Worm (Caenorhabditis elegans) whole organism, L3 larva: ENCODE results near the gene clec-186.

Experiments used
- aly-2 ChIP-seq: fragments of 150-350 bp; optimal IDR thresholded peaks from 2 replicates; lab custom pipeline; 2014; ENCODE audit warnings: missing biosample characterization, missing genetic modification characterization
- ama-1 ChIP-seq: fragments of 150-350 bp; optimal IDR thresholded peaks from 2 replicates; lab custom pipeline; 2018
- ceh-16 ChIP-seq: sonication (generic microtip); optimal IDR thresholded peaks from 2 replicates; lab custom pipeline; 2017; ENCODE audit warnings: missing biosample characterization, missing genetic modification characterization
- ceh-28 ChIP-seq: fragments of 150-350 bp; optimal IDR thresholded peaks from 2 replicates; lab custom pipeline; 2014; ENCODE audit warnings: missing biosample characterization, missing genetic modification reagents, missing genetic modification characterization
- egl-27 ChIP-seq: sonication (generic microtip); optimal IDR thresholded peaks from 4 replicates; lab custom pipeline; 2017; ENCODE audit warnings: missing biosample characterization, missing genetic modification reagents, missing genetic modification characterization
- egl-5 ChIP-seq: fragments of 150-350 bp; optimal IDR thresholded peaks from 2 replicates; lab custom pipeline; 2017; ENCODE audit warnings: missing biosample characterization, missing genetic modification reagents, missing genetic modification characterization, inconsistent platforms
- elt-1 ChIP-seq: fragments of 150-350 bp; optimal IDR thresholded peaks from 2 replicates; lab custom pipeline; 2014; ENCODE audit warnings: missing biosample characterization, missing genetic modification characterization
- elt-2 ChIP-seq: sonication (generic microtip); optimal IDR thresholded peaks from 2 replicates; lab custom pipeline; 2016; ENCODE audit warnings: missing genetic modification reagents, mild to moderate bottlenecking, missing genetic modification characterization, missing compliant biosample characterization
- elt-3 ChIP-seq, 3 experiments: fragments of 150-350 bp in 1 of 3; sonication (generic microtip) in 2 of 3; optimal IDR thresholded peaks; 2 replicates in 2 of 3; 4 replicates in 1 of 3; lab custom pipeline; 2014 to 2017; ENCODE audit warnings: missing biosample characterization in 3 of 3, missing genetic modification characterization in 3 of 3
- eor-1 ChIP-seq, 2 experiments: fragments of 150-350 bp; optimal IDR thresholded peaks; 2 replicates each; lab custom pipeline; 2014 to 2018; ENCODE audit warnings: missing biosample characterization in 2 of 2, missing genetic modification characterization in 2 of 2
- fkh-10 ChIP-seq: sonication (generic microtip); optimal IDR thresholded peaks from 2 replicates; lab custom pipeline; 2017; ENCODE audit warnings: missing biosample characterization, missing genetic modification reagents, missing genetic modification characterization
- fkh-2 ChIP-seq: fragments of 150-350 bp; optimal IDR thresholded peaks from 2 replicates; lab custom pipeline; 2014; ENCODE audit warnings: missing biosample characterization, missing genetic modification reagents, missing genetic modification characterization
- hmg-11 ChIP-seq: sonication (generic microtip); optimal IDR thresholded peaks from 2 replicates; lab custom pipeline; 2016; ENCODE audit warnings: missing genetic modification characterization, missing compliant biosample characterization
- jun-1 ChIP-seq: fragments of 150-350 bp; optimal IDR thresholded peaks from 2 replicates; lab custom pipeline; 2014; ENCODE audit warnings: missing biosample characterization, missing genetic modification reagents, missing genetic modification characterization
- lin-39 ChIP-seq: fragments of 150-350 bp; optimal IDR thresholded peaks from 2 replicates; lab custom pipeline; 2018; ENCODE audit warnings: missing biosample characterization, missing genetic modification reagents, missing genetic modification characterization
- mdl-1 ChIP-seq: fragments of 150-350 bp; optimal IDR thresholded peaks from 2 replicates; lab custom pipeline; 2014; ENCODE audit warnings: missing biosample characterization, missing genetic modification characterization
- nhr-237 ChIP-seq: fragments of 150-350 bp; optimal IDR thresholded peaks from 2 replicates; lab custom pipeline; 2014; ENCODE audit warnings: missing biosample characterization, missing genetic modification characterization
- nhr-43 ChIP-seq: sonication (generic microtip); optimal IDR thresholded peaks from 2 replicates; lab custom pipeline; 2016; ENCODE audit warnings: mild to moderate bottlenecking, missing genetic modification characterization, missing compliant biosample characterization; ENCODE audit not compliant: poor library complexity, severe bottlenecking
- nhr-67 ChIP-seq: fragments of 150-350 bp; optimal IDR thresholded peaks from 2 replicates; lab custom pipeline; 2014; ENCODE audit warnings: missing biosample characterization, missing genetic modification characterization
- pha-4 ChIP-seq: fragments of 150-350 bp; optimal IDR thresholded peaks from 2 replicates; lab custom pipeline; 2014; ENCODE audit warnings: missing biosample characterization, missing genetic modification reagents, missing genetic modification characterization
- pqm-1 ChIP-seq: fragments of 150-350 bp; optimal IDR thresholded peaks from 2 replicates; lab custom pipeline; 2017; ENCODE audit warnings: missing biosample characterization, missing genetic modification characterization, inconsistent platforms
- skn-1 ChIP-seq: fragments of 150-350 bp; optimal IDR thresholded peaks from 2 replicates; lab custom pipeline; 2014; ENCODE audit warnings: missing biosample characterization, missing genetic modification characterization
- snpc-4 ChIP-seq: fragments of 150-350 bp; optimal IDR thresholded peaks from 2 replicates; lab custom pipeline; 2014; ENCODE audit warnings: missing biosample characterization, missing genetic modification characterization
- tbx-2 ChIP-seq: sonication (generic microtip); optimal IDR thresholded peaks from 2 replicates; lab custom pipeline; 2016; ENCODE audit warnings: mild to moderate bottlenecking, missing genetic modification characterization, missing compliant biosample characterization
- unc-39 ChIP-seq: sonication (generic microtip); optimal IDR thresholded peaks from 4 replicates; lab custom pipeline; 2017; ENCODE audit warnings: missing biosample characterization, missing genetic modification characterization
- unc-62 ChIP-seq: fragments of 150-350 bp; sonication (generic microtip); optimal IDR thresholded peaks from 4 replicates; lab custom pipeline; 2014; ENCODE audit warnings: missing biosample characterization, missing genetic modification reagents, missing genetic modification characterization
- zag-1 ChIP-seq: fragments of 150-350 bp; optimal IDR thresholded peaks from 2 replicates; lab custom pipeline; 2014; ENCODE audit warnings: missing biosample characterization, missing genetic modification characterization
- ztf-4 ChIP-seq: fragments of 150-350 bp; optimal IDR thresholded peaks from 2 replicates; lab custom pipeline; 2014; ENCODE audit warnings: missing biosample characterization, missing genetic modification characterization

clec-186 gene

ce11 chrIV:12865884-12866283, at the start of gene clec-186:
Gene clec-186, plus strand, starts transcription at chrIV:12866109.
- no peak for TF ChIP-seq nhr-67 (tag; lab: Kevin White, UChicago)
- peak; percentile 88 for TF ChIP-seq pqm-1 (tag; lab: Kevin White, UChicago)
- TF ChIP-seq elt-2 (tag; lab: Kevin White, UChicago), result peak; percentile 96
- peak; percentile 11 for TF ChIP-seq jun-1

DNA sequence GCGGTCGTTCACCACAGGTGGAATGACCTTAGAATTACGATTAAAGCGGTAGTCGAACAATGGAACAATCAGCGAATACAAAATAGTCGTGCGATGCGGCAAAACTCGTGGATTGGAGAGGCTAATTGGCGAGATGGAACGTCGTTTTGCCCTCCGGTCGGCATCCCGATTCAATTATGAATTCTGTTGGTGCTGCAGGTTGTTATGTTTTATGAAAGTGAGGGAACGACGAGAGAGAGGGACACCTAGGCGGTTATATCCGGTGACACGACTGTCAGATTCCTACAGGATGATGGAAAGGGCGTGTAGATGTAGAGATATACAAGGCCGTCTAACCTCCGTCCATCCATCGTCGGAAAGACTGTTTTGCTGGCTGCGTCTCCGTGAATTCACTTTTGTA, 49.3 kb upstream of the clec-186 start:
- TF ChIP-seq fkh-2 (tag; lab: Kevin White, UChicago), result no peak
- TF ChIP-seq snpc-4 (tag; lab: Kevin White, UChicago), result no peak
- TF ChIP-seq fkh-10 (GFP tag; lab: Kevin White, UChicago), result no peak
- TF ChIP-seq unc-62 (GFP tag; lab: Kevin White, UChicago), result no peak
- no peak for TF ChIP-seq ceh-28 (tag; lab: Kevin White, UChicago)
- no peak for TF ChIP-seq egl-5
- no peak for TF ChIP-seq eor-1 (tag; optimal IDR thresholded peaks at IDR 0.05; lab: Kevin White, UChicago)
- TF ChIP-seq elt-2 (tag; lab: Kevin White, UChicago), result no peak
- TF ChIP-seq nhr-43 (tag; lab: Kevin White, UChicago), result no peak
- no peak for TF ChIP-seq egl-27 (tag; lab: Kevin White, UChicago)
- no peak for TF ChIP-seq skn-1

ce11 chrIV:12817539-12817938, 48.4 kb upstream of the clec-186 start:
- TF ChIP-seq egl-5 (peak; percentile 71), lin-39 (tag; lab: Kevin White, UChicago) (peak; percentile 19), fkh-2 (tag; lab: Kevin White, UChicago) (no peak), nhr-237 (tag; lab: Kevin White, UChicago) (no peak), nhr-43 (tag; lab: Kevin White, UChicago) (no peak)
- TF ChIP-seq, all 47 proteins: peak for 2

- TF ChIP-seq ceh-16 (tag; lab: Kevin White, UChicago) (no peak), egl-5 (no peak), mdl-1 (tag; lab: Kevin White, UChicago) (no peak), zag-1 (no peak)
Observed at ce11 chrIV:12825304-12825703, 40.6 kb upstream of the clec-186 start, which contains the start of gene M02B1.4. Gene M02B1.4, minus strand, starts transcription at chrIV:12825312.

DNA sequence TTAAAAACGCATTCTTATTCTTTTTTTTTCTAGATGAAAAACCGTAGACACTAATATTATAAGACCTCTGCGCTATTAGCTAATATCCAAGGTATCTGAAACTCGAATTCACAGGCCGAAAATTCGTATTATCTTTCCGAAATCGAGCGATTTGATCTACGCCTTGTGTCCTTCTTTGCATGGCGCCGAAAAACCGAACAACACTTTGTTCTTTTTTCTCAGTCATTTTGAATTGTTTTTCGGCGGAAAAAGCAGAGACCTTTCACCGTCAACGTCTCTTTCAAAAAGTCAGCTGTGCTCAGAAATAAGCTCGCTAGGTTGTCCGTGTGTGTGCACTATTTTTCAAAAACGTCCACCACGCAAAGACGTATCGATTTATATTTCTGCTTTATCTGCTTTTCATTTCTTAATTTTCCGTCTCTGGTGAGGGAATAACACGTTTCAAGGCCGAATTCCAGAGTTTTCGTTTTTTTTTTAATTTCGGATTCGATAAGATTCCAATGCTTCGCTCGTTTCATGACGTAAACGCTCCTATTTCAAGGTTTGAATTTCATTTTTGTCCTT, 35.0 kb upstream of the clec-186 start:
- TF ChIP-seq hmg-11 (tag; lab: Kevin White, UChicago) (peak; percentile 26), tbx-2 (tag; lab: Kevin White, UChicago) (no peak)

DNA sequence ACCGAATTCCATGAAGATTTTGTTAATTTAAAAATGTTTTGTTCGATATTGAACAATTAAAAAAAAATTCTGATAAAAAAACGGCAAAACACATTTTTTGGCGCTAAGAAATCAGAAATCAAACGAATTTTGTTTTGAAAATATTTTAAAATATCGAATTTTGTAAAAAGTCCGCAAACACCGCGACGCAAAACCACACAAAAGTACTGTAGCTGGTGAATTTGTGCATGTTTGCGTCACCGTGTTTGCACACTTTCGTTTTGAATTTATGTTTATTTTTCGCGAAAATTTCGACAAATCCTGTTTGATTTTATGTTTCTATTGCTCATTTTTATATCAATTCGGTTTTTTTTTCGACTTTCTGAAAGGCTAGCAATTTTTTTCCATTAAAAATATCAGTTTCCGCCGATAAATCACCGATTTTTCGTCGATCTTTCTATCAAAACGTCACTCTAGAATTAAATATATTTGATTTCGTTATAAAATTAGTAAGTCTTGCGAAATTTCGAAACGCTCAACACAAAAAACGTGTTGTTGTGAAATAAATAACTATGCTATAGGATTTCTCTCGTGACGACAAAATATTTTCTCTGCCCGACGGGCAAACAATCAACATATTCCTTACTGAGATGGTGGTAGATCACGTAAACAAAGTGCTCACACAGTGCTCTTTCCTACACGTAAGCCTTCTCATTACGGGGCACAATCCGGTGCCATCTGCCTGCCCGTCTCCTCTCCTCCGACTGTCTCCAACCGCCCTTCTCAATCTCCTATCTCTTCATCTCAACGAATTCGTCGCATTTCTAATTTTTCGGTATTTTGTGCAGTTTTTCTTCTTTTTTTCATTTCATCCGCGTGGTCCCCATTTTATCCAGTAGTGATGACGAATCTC, 34.1 kb upstream of the clec-186 start:
- TF ChIP-seq fkh-10 (GFP tag; lab: Kevin White, UChicago), result no peak
- TF ChIP-seq eor-1 (tag; optimal IDR thresholded peaks at IDR 0.05; lab: Kevin White, UChicago), result no peak
- peak; percentile 32 for TF ChIP-seq lin-39 (tag; lab: Kevin White, UChicago)
- no peak for TF ChIP-seq ama-1 (lab: Kevin White, UChicago)
- no peak for TF ChIP-seq nhr-43 (tag; lab: Kevin White, UChicago)
- peak; percentile 9 for TF ChIP-seq pha-4 (tag; lab: Kevin White, UChicago)
- no peak for TF ChIP-seq elt-1 (tag; lab: Kevin White, UChicago)
- TF ChIP-seq hmg-11 (tag; lab: Kevin White, UChicago), result peak; percentile 0
- TF ChIP-seq aly-2 (tag; lab: Kevin White, UChicago), result no peak
- no peak for TF ChIP-seq pqm-1 (tag; lab: Kevin White, UChicago)
- TF ChIP-seq ceh-16 (tag; lab: Kevin White, UChicago), result no peak
- TF ChIP-seq tbx-2 (tag; lab: Kevin White, UChicago), result no peak
- no peak for TF ChIP-seq unc-39
- TF ChIP-seq ztf-4 (tag; lab: Kevin White, UChicago), result no peak
- no peak for TF ChIP-seq elt-3 (tag; optimal IDR thresholded peaks at IDR 0.05; lab: Kevin White, UChicago)
